Worm (Caenorhabditis elegans) whole organism, midembryonic: Measurements from ENCODE around the gene E_BE45912.2.
"Not testable (repeated sequence)": the region's sequence is repeated elsewhere in the genome, so short reads cannot be mapped to it uniquely, and the experiment has no call there.

Experiments used
- T22C8.4 ChIP-seq: fragments of 200-800 bp; sonication (Bioruptor generic); IDR thresholded peaks from 2 replicates; pipeline ENCODE4 v1.3.6; 2022; ENCODE audit warnings: missing genetic modification characterization, missing compliant biosample characterization
- klf-2 ChIP-seq: fragments of 200-800 bp; sonication (Bioruptor generic); conservative IDR thresholded peaks from 2 replicates; pipeline ENCODE4 v1.3.6; 2022; ENCODE audit warnings: missing genetic modification reagents, missing genetic modification characterization, missing compliant biosample characterization

ce11 chrIII:1056989-1057687, 26.2 kb upstream of the E_BE45912.2 start:
- TF ChIP-seq T22C8.4 (GFP tag; lab: Robert Waterston, UW), result peak; percentile 54
- not testable (repeated sequence) for TF ChIP-seq klf-2 (GFP tag; lab: Robert Waterston, UW)
